Worm (Caenorhabditis elegans): ENCODE results near the gene F43B10.1.

The F43B10.1 gene

ce11 chrX:16671234-16671633, 8.6 kb upstream of the F43B10.1 start:
- TF ChIP-seq tab-1 (GFP tag; IDR thresholded peaks at IDR 0.05) (no peak), flt-1 (GFP tag; IDR thresholded peaks at IDR 0.05) (peak; percentile 56; the same call in 1 of the 2 replicates)

- TF ChIP-seq ref-1 (GFP tag; conservative IDR thresholded peaks at IDR 0.05) (no peak), med-1 (GFP tag; optimal IDR thresholded peaks at IDR 0.05; ENCODE audit: insufficient read depth) (no peak), tab-1 (GFP tag; IDR thresholded peaks at IDR 0.05) (no peak), T22C8.4 (GFP tag; IDR thresholded peaks at IDR 0.05) (no peak), cog-1 (tag; optimal IDR thresholded peaks at IDR 0.05) (no peak), ztf-29 (GFP tag; IDR thresholded peaks at IDR 0.05) (no peak), flt-1 (GFP tag; IDR thresholded peaks at IDR 0.05) (no peak), ztf-23 (GFP tag; IDR thresholded peaks at IDR 0.05) (no peak), klf-2 (GFP tag; conservative IDR thresholded peaks at IDR 0.05) (no peak)
These were observed 6.5 kb upstream of the F43B10.1 start for ce11 chrX:16669106-16669505.

- TF ChIP-seq T22C8.4 (GFP tag; IDR thresholded peaks at IDR 0.05) = no peak
- TF ChIP-seq cog-1 (tag; optimal IDR thresholded peaks at IDR 0.05) = no peak
- TF ChIP-seq ztf-23 (GFP tag; IDR thresholded peaks at IDR 0.05) = no peak
- no peak for TF ChIP-seq klf-2 (GFP tag; conservative IDR thresholded peaks at IDR 0.05)
- no peak for TF ChIP-seq tab-1 (GFP tag; IDR thresholded peaks at IDR 0.05)
- TF ChIP-seq med-1 (GFP tag; optimal IDR thresholded peaks at IDR 0.05; ENCODE audit: insufficient read depth) = no peak
- TF ChIP-seq flt-1 (GFP tag; IDR thresholded peaks at IDR 0.05) = no peak
- no peak for TF ChIP-seq ref-1 (GFP tag; conservative IDR thresholded peaks at IDR 0.05)
These were observed 4.9 kb upstream of the F43B10.1 start for ce11 chrX:16667515-16667914.

ce11 chrX:16660268-16660667, 2.4 kb downstream of the F43B10.1 start:
- no peak for TF ChIP-seq T22C8.4 (GFP tag; IDR thresholded peaks at IDR 0.05)
- no peak for TF ChIP-seq ref-1 (GFP tag; conservative IDR thresholded peaks at IDR 0.05)
- TF ChIP-seq med-1 (GFP tag; optimal IDR thresholded peaks at IDR 0.05; ENCODE audit: insufficient read depth) = no peak
- TF ChIP-seq flt-1 (GFP tag; IDR thresholded peaks at IDR 0.05) = no peak
- no peak for TF ChIP-seq cog-1 (tag; optimal IDR thresholded peaks at IDR 0.05)
- no peak for TF ChIP-seq tab-1 (GFP tag; IDR thresholded peaks at IDR 0.05)
- no peak for TF ChIP-seq ztf-29 (GFP tag; IDR thresholded peaks at IDR 0.05)
- TF ChIP-seq klf-2 (GFP tag; conservative IDR thresholded peaks at IDR 0.05) = no peak
- no peak for TF ChIP-seq ztf-23 (GFP tag; IDR thresholded peaks at IDR 0.05)

ce11 chrX:16658309-16658708, 4.3 kb downstream of the F43B10.1 start:
- TF ChIP-seq flt-1 (GFP tag; IDR thresholded peaks at IDR 0.05) = no peak
- TF ChIP-seq klf-2 (GFP tag; conservative IDR thresholded peaks at IDR 0.05) = no peak
- TF ChIP-seq T22C8.4 (GFP tag; IDR thresholded peaks at IDR 0.05) = no peak
- TF ChIP-seq cog-1 (tag; optimal IDR thresholded peaks at IDR 0.05) = no peak
- no peak for TF ChIP-seq med-1 (GFP tag; optimal IDR thresholded peaks at IDR 0.05; ENCODE audit: insufficient read depth)
- no peak for TF ChIP-seq ztf-23 (GFP tag; IDR thresholded peaks at IDR 0.05)
- no peak for TF ChIP-seq ztf-29 (GFP tag; IDR thresholded peaks at IDR 0.05)
- no peak for TF ChIP-seq ref-1 (GFP tag; conservative IDR thresholded peaks at IDR 0.05)
- TF ChIP-seq tab-1 (GFP tag; IDR thresholded peaks at IDR 0.05) = no peak

- TF ChIP-seq tab-1 (GFP tag; IDR thresholded peaks at IDR 0.05) = no peak
- no peak for TF ChIP-seq T22C8.4 (GFP tag; IDR thresholded peaks at IDR 0.05)
- no peak for TF ChIP-seq cog-1 (tag; optimal IDR thresholded peaks at IDR 0.05)
- no peak for TF ChIP-seq ref-1 (GFP tag; conservative IDR thresholded peaks at IDR 0.05)
- no peak; the same call in 1 of the 2 replicates for TF ChIP-seq flt-1 (GFP tag; IDR thresholded peaks at IDR 0.05)
- no peak for TF ChIP-seq ztf-23 (GFP tag; IDR thresholded peaks at IDR 0.05)
- no peak for TF ChIP-seq med-1 (GFP tag; optimal IDR thresholded peaks at IDR 0.05; ENCODE audit: insufficient read depth)
- no peak for TF ChIP-seq ztf-29 (GFP tag; IDR thresholded peaks at IDR 0.05)
- TF ChIP-seq klf-2 (GFP tag; conservative IDR thresholded peaks at IDR 0.05) = no peak
These were observed 7.3 kb downstream of the F43B10.1 start for ce11 chrX:16655283-16655682.

- TF ChIP-seq ref-1 (GFP tag; conservative IDR thresholded peaks at IDR 0.05) (no peak), flt-1 (GFP tag; IDR thresholded peaks at IDR 0.05) (no peak), ztf-23 (GFP tag; IDR thresholded peaks at IDR 0.05) (no peak), T22C8.4 (GFP tag; IDR thresholded peaks at IDR 0.05) (no peak), klf-2 (GFP tag; conservative IDR thresholded peaks at IDR 0.05) (no peak), ztf-29 (GFP tag; IDR thresholded peaks at IDR 0.05) (no peak), tab-1 (GFP tag; IDR thresholded peaks at IDR 0.05) (no peak), med-1 (GFP tag; optimal IDR thresholded peaks at IDR 0.05; ENCODE audit: insufficient read depth) (no peak), cog-1 (tag; optimal IDR thresholded peaks at IDR 0.05) (no peak)
These were observed 12.0 kb downstream of the F43B10.1 start for ce11 chrX:16650600-16650999.

- TF ChIP-seq T22C8.4 (GFP tag; IDR thresholded peaks at IDR 0.05) (no peak), tab-1 (GFP tag; IDR thresholded peaks at IDR 0.05) (no peak), cog-1 (tag; optimal IDR thresholded peaks at IDR 0.05) (no peak), ref-1 (GFP tag; conservative IDR thresholded peaks at IDR 0.05) (no peak), flt-1 (GFP tag; IDR thresholded peaks at IDR 0.05) (no peak), klf-2 (GFP tag; conservative IDR thresholded peaks at IDR 0.05) (no peak), ztf-29 (GFP tag; IDR thresholded peaks at IDR 0.05) (no peak), ztf-23 (GFP tag; IDR thresholded peaks at IDR 0.05) (no peak), med-1 (GFP tag; optimal IDR thresholded peaks at IDR 0.05; ENCODE audit: insufficient read depth) (no peak)
These were observed 13.8 kb downstream of the F43B10.1 start for ce11 chrX:16648773-16649172.

ce11 chrX:16647222-16647621, 15.4 kb downstream of the F43B10.1 start:
- TF ChIP-seq T22C8.4 (GFP tag; IDR thresholded peaks at IDR 0.05) (no peak), flt-1 (GFP tag; IDR thresholded peaks at IDR 0.05) (no peak), cog-1 (tag; optimal IDR thresholded peaks at IDR 0.05) (no peak), tab-1 (GFP tag; IDR thresholded peaks at IDR 0.05) (no peak), med-1 (GFP tag; optimal IDR thresholded peaks at IDR 0.05; ENCODE audit: insufficient read depth) (no peak), klf-2 (GFP tag; conservative IDR thresholded peaks at IDR 0.05) (no peak), ztf-29 (GFP tag; IDR thresholded peaks at IDR 0.05) (no peak), ref-1 (GFP tag; conservative IDR thresholded peaks at IDR 0.05) (no peak), ztf-23 (GFP tag; IDR thresholded peaks at IDR 0.05) (no peak)

- no peak for TF ChIP-seq med-1 (GFP tag; optimal IDR thresholded peaks at IDR 0.05; ENCODE audit: insufficient read depth)
- no peak for TF ChIP-seq ref-1 (GFP tag; conservative IDR thresholded peaks at IDR 0.05)
- TF ChIP-seq flt-1 (GFP tag; IDR thresholded peaks at IDR 0.05) = no peak
- no peak for TF ChIP-seq ztf-29 (GFP tag; IDR thresholded peaks at IDR 0.05)
- TF ChIP-seq ztf-23 (GFP tag; IDR thresholded peaks at IDR 0.05) = no peak
- no peak for TF ChIP-seq klf-2 (GFP tag; conservative IDR thresholded peaks at IDR 0.05)
- no peak for TF ChIP-seq T22C8.4 (GFP tag; IDR thresholded peaks at IDR 0.05)
- no peak for TF ChIP-seq tab-1 (GFP tag; IDR thresholded peaks at IDR 0.05)
- TF ChIP-seq cog-1 (tag; optimal IDR thresholded peaks at IDR 0.05) = no peak
These were observed 17.7 kb downstream of the F43B10.1 start for ce11 chrX:16644889-16645288.
